Worm (Caenorhabditis elegans) whole organism, late embryonic: ENCODE results near the gene F19B10.3.

Experiments used
- C08G9.2 ChIP-seq: sonication (generic microtip); optimal IDR thresholded peaks from 2 replicates; lab custom pipeline; 2016; ENCODE audit warnings: mild to moderate bottlenecking, missing genetic modification characterization, moderate library complexity, missing compliant biosample characterization
- ceh-24 ChIP-seq: sonication (generic microtip); optimal IDR thresholded peaks from 2 replicates; lab custom pipeline; 2016; ENCODE audit warnings: mild to moderate bottlenecking, missing genetic modification characterization, missing compliant biosample characterization
- elt-2 ChIP-seq: sonication (generic microtip); optimal IDR thresholded peaks from 2 replicates; lab custom pipeline; 2016; ENCODE audit warnings: missing genetic modification reagents, missing genetic modification characterization, missing compliant biosample characterization
- hlh-13 ChIP-seq: fragments of 200-800 bp; sonication (Bioruptor generic); optimal IDR thresholded peaks from 2 replicates; lab custom pipeline; 2018; ENCODE audit warnings: mild to moderate bottlenecking, missing genetic modification characterization, missing compliant biosample characterization
- hlh-6 ChIP-seq: sonication (generic microtip); optimal IDR thresholded peaks from 2 replicates; lab custom pipeline; 2016; ENCODE audit warnings: missing genotype, missing genetic modification characterization, missing compliant biosample characterization
- tbx-2 ChIP-seq: sonication (generic microtip); optimal IDR thresholded peaks from 2 replicates; lab custom pipeline; 2016; ENCODE audit warnings: missing genetic modification characterization, missing compliant biosample characterization
- unc-42 ChIP-seq: sonication (generic microtip); optimal IDR thresholded peaks from 2 replicates; lab custom pipeline; 2016; ENCODE audit warnings: missing genotype, missing genetic modification characterization, missing compliant biosample characterization
- unc-55 ChIP-seq: sonication (generic microtip); optimal IDR thresholded peaks from 2 replicates; lab custom pipeline; 2017; ENCODE audit warnings: missing biosample characterization, missing genetic modification reagents, missing genetic modification characterization

ce11 chrII:3669315-3669714 is 4.7 kb downstream of the F19B10.3 start, which contains the start of gene srx-97:
- TF ChIP-seq hlh-13: no peak
- no peak for TF ChIP-seq unc-42 (tag; lab: Kevin White, UChicago)
- TF ChIP-seq tbx-2 (tag; lab: Kevin White, UChicago): no peak
- TF ChIP-seq ceh-24 (tag; lab: Kevin White, UChicago): no peak
- TF ChIP-seq unc-55 (GFP tag; lab: Kevin White, UChicago): no peak
- TF ChIP-seq C08G9.2 (tag; lab: Kevin White, UChicago): no peak
- no peak for TF ChIP-seq elt-2 (tag; lab: Kevin White, UChicago)
- no peak for TF ChIP-seq hlh-6 (tag; lab: Kevin White, UChicago)
